Worm (Caenorhabditis elegans) whole organism, L2 larva: ENCODE measurements around the gene F14H3.6.
"Not testable (repeated sequence)": the region's sequence is repeated elsewhere in the genome, so short reads cannot be mapped to it uniquely, and the experiment has no call there.

ENCODE experiments used
- ceh-82 ChIP-seq: fragments of 150-350 bp; optimal IDR thresholded peaks from 2 replicates; lab custom pipeline; 2014; ENCODE audit warnings: missing biosample characterization, missing genetic modification characterization
- egl-27 ChIP-seq: sonication (generic microtip); optimal IDR thresholded peaks from 3 replicates; lab custom pipeline; 2017; ENCODE audit warnings: missing biosample characterization, missing genetic modification reagents, missing genetic modification characterization
- elt-1 ChIP-seq: fragments of 150-350 bp; optimal IDR thresholded peaks from 2 replicates; lab custom pipeline; 2014; ENCODE audit warnings: missing biosample characterization, missing genetic modification characterization
- lin-11 ChIP-seq: fragments of 150-350 bp; sonication (generic microtip); optimal IDR thresholded peaks from 2 replicates; lab custom pipeline; 2014; ENCODE audit warnings: missing biosample characterization, missing genetic modification characterization, inconsistent platforms, mixed read lengths
- lin-39 ChIP-seq: fragments of 150-350 bp; optimal IDR thresholded peaks from 2 replicates; lab custom pipeline; 2014; ENCODE audit warnings: missing biosample characterization, missing genetic modification reagents, missing genetic modification characterization
- lsy-2 ChIP-seq, 2 experiments: fragments of 150-350 bp in 1 of 2; sonication (generic microtip) in 1 of 2; optimal IDR thresholded peaks; 2 replicates each; lab custom pipeline; 2014 to 2017; ENCODE audit warnings: missing biosample characterization in 2 of 2, missing genetic modification characterization in 2 of 2
- mdl-1 ChIP-seq, 2 experiments: fragments of 150-350 bp in 1 of 2; sonication (generic microtip) in 1 of 2; optimal IDR thresholded peaks; 2 replicates each; lab custom pipeline; 2017; ENCODE audit warnings: missing biosample characterization in 2 of 2, missing genetic modification characterization in 2 of 2
- nhr-11 ChIP-seq: fragments of 150-350 bp; optimal IDR thresholded peaks from 2 replicates; lab custom pipeline; 2014; ENCODE audit warnings: missing biosample characterization, missing genetic modification characterization
- nhr-23 ChIP-seq: fragments of 150-350 bp; optimal IDR thresholded peaks from 2 replicates; lab custom pipeline; 2014; ENCODE audit warnings: missing biosample characterization, missing genetic modification reagents, missing genetic modification characterization
- nhr-77 ChIP-seq: fragments of 150-350 bp; optimal IDR thresholded peaks from 2 replicates; lab custom pipeline; 2014; ENCODE audit warnings: missing biosample characterization, missing genetic modification characterization
- sem-4 ChIP-seq: fragments of 150-350 bp; optimal IDR thresholded peaks from 2 replicates; lab custom pipeline; 2014; ENCODE audit warnings: missing biosample characterization, missing genetic modification reagents, missing genetic modification characterization
- snpc-4 ChIP-seq: fragments of 150-350 bp; optimal IDR thresholded peaks from 2 replicates; lab custom pipeline; 2014; ENCODE audit warnings: missing biosample characterization, missing genetic modification characterization
- ztf-11 ChIP-seq: sonication (generic microtip); optimal IDR thresholded peaks from 2 replicates; lab custom pipeline; 2017; ENCODE audit warnings: missing biosample characterization, missing genetic modification characterization

ce11 chrV:16041925-16042742, 16.6 kb downstream of the F14H3.6 start, which contains the start of the genes his-2 and his-1:
- TF ChIP-seq ceh-82 (tag; lab: Kevin White, UChicago); lin-11; sem-4 (tag; lab: Kevin White, UChicago); nhr-23 (tag; lab: Kevin White, UChicago); lsy-2 (tag; optimal IDR thresholded peaks at IDR 0.05; lab: Kevin White, UChicago); ztf-11; nhr-11 (tag; lab: Kevin White, UChicago); elt-1 (tag; lab: Kevin White, UChicago); egl-27 (tag; lab: Kevin White, UChicago); lin-39 (tag; lab: Kevin White, UChicago); nhr-77 (tag; lab: Kevin White, UChicago); snpc-4 (tag; lab: Kevin White, UChicago); mdl-1 (tag; optimal IDR thresholded peaks at IDR 0.05; lab: Kevin White, UChicago): not testable (repeated sequence)
